Worm (Caenorhabditis elegans): ENCODE measurements around the gene nlp-53.

nlp-53 gene

DNA sequence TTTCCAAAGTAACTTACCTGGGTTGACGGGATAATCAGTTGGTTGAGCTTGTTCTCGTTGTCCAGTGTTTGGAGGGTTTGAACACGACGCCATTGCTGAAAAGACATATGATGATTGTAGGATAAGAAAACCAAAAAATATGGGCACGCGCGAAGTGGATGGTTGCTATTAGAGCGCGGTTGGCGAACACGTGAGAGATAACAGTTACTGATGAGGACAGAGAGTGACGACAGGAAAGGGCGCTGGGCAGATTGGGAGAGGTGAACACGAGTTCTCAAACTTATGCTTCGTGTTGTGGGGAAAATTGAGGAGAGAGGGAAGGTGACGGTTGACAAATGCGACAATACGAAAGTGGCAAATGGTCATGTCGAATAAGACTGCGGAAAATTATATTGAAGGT is 14.8 kb upstream of the nlp-53 start, which contains the start of gene F54B11.8:
F54B11.8 (minus strand) TSS at position 101 of the 400 bp plus-strand sequence.
- TF ChIP-seq T26A5.8 (tag; optimal IDR thresholded peaks at IDR 0.05) (no peak), ekl-4 (GFP tag; IDR thresholded peaks at IDR 0.05) (peak; percentile 14; the same call in 1 of the 2 replicates), K12H6.12 (tag; optimal IDR thresholded peaks at IDR 0.05) (no peak), hmg-20 (GFP tag; IDR thresholded peaks at IDR 0.05) (no peak), F57C9.4 (tag; optimal IDR thresholded peaks at IDR 0.05) (no peak), T07F8.4 (tag; optimal IDR thresholded peaks at IDR 0.05) (no peak)

DNA sequence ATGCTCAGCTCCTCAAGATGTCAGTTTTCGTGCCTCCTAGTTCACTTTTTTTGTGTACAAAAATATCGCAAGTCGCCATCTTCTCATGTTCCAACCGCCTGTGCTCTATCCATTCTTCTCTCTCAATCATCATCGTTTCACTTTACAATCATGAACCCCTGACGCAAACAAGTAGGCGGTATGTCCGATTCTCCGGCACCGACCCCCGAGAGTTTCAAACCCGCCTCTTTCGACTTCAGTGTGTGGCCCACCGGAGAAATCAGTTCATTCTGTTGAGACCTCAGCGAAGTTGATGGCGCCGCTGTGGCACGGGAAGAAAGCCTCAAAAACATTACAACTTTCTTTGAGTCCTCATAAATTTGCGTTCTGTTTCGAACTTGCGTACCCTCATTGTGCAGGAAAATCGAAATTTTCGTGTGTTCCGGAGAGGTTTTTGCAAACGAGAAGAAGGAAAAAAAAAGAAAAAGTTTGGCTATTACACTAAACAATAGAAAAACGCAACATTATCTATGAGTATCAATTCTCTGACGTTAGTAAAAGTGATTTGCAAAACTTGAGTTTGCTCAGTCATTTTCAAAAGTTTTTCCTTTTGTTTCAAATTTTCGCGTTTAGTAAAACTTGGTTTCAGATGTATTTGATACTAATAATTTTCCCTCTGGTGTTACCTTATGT is 13.6 kb upstream of the nlp-53 start, which contains the start of gene F54B11.9:
F54B11.9 (plus strand) TSS at position 622 of the 672 bp plus-strand sequence.
- TF ChIP-seq mxl-1 (tag; optimal IDR thresholded peaks at IDR 0.05): no peak
- TF ChIP-seq mcd-1 (GFP tag; IDR thresholded peaks at IDR 0.05): no peak
- TF ChIP-seq akir-1 (GFP tag; optimal IDR thresholded peaks at IDR 0.05): no peak
- TF ChIP-seq unc-130 (GFP tag; optimal IDR thresholded peaks at IDR 0.05): no peak
- TF ChIP-seq snpc-1.1 (tag; optimal IDR thresholded peaks at IDR 0.05; ENCODE audit: insufficient read depth): no peak
- TF ChIP-seq F52B5.7 (tag; optimal IDR thresholded peaks at IDR 0.05): no peak

DNA sequence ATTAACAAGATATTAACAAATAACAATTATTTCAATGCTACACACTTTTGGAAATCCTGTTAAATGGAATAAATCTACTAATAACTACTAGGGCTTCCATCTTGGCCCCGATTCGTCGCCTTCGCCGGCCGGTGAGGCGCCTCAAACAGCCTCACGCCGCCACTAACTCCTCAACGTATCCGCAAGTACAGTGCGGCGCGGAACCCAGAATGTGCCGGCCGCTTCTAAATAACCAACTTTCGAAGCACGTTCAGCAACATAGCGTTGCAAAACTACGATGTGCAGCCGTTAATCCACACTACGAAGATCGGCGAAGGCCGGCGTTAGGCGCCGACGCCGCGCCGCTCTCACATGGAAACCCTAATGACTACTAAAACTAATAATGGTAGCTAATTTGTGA is 12.8 kb upstream of the nlp-53 start:
- TF ChIP-seq akir-1 (GFP tag; optimal IDR thresholded peaks at IDR 0.05): no peak
- no peak for TF ChIP-seq snpc-4 (GFP tag; optimal IDR thresholded peaks at IDR 0.05)
- TF ChIP-seq snpc-4 (tag; optimal IDR thresholded peaks at IDR 0.05): peak in 2 of 4 experiments; percentile 75 to 84

DNA sequence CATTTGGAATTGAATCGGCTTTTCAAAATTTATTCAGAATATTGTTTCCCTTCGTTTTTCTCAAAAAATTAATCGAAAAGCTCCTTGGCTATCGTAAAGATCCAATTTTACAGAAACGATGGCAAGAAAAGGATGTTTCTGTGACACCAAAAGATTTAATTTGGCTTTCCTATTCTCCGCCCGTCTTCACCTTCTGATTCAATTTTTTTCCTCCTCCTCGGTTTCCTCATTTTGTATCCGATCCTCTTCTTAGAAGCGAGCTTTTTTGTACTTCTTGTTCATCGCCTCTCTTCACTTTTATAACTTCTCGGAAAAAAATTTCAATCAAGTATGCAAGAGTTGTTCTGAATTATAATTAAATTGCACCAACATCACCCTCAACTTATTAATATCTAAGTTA is 8.6 kb upstream of the nlp-53 start:
- TF ChIP-seq lin-40 (tag; optimal IDR thresholded peaks at IDR 0.05) (no peak), tbx-9 (tag; optimal IDR thresholded peaks at IDR 0.05; ENCODE audit: borderline replicate concordance) (no peak), ceh-91 (GFP tag; IDR thresholded peaks at IDR 0.05) (no peak), ztf-3 (GFP tag; optimal IDR thresholded peaks at IDR 0.05) (no peak), nhr-80 (tag; optimal IDR thresholded peaks at IDR 0.05) (no peak)

DNA sequence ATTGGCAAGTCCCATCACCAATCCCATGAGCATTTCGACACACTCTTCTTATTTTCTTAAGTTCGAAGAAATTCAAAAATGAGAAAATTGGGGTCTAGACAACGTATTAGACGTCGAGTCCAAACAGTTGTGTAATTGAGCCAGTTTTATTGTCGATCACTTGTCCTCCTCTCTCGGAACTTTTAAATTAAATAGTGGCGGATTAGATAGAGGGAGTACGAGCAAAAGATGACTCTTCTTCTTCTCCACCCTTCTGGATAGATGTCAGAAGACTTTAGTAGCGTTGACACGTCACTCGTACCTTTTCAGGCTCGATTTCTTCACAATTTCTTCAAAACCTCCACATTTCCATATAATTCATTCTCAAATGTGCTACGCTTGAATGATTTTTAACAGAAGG is 3.5 kb upstream of the nlp-53 start:
- TF ChIP-seq unc-62 (GFP tag; optimal IDR thresholded peaks at IDR 0.05) (no peak), zfh-2 (GFP tag; conservative IDR thresholded peaks at IDR 0.05) (no peak), B0336.3 (GFP tag; IDR thresholded peaks at IDR 0.05) (no peak), ztf-6 (GFP tag; IDR thresholded peaks at IDR 0.05) (no peak), snpc-3.4 (tag; optimal IDR thresholded peaks at IDR 0.05) (no peak), efl-1 (GFP tag; optimal IDR thresholded peaks at IDR 0.05) (no peak), attf-6 (GFP tag; IDR thresholded peaks at IDR 0.05) (no peak), Y53F4B.3 (GFP tag; IDR thresholded peaks at IDR 0.05) (no peak), ztf-18 (tag; optimal IDR thresholded peaks at IDR 0.05) (no peak), F49E8.2 (tag; optimal IDR thresholded peaks at IDR 0.05; ENCODE audit: insufficient read depth) (no peak), egrh-3 (GFP tag; IDR thresholded peaks at IDR 0.05) (no peak), B0019.2 (GFP tag; conservative IDR thresholded peaks at IDR 0.05) (no peak), dpff-1 (tag; optimal IDR thresholded peaks at IDR 0.05) (no peak), hlh-26 (GFP tag; conservative IDR thresholded peaks at IDR 0.05) (no peak), mel-28 (tag; optimal IDR thresholded peaks at IDR 0.05; ENCODE audit: borderline replicate concordance) (no peak), hlh-12 (tag; optimal IDR thresholded peaks at IDR 0.05) (no peak), cebp-2 (GFP tag; IDR thresholded peaks at IDR 0.05) (no peak), B0261.1 (tag; optimal IDR thresholded peaks at IDR 0.05) (no peak), repo-1 (tag; optimal IDR thresholded peaks at IDR 0.05) (no peak)
